Fruit fly (Drosophila melanogaster): ENCODE results near the gene CG9386.

Gene CG9386

dm6 chr3R:9590952-9591532 is 35.8 kb upstream of the CG9386 start, which contains the start of the genes bocks and CG8312 (continued):
- no peak for TF ChIP-seq abd-A (tag; optimal IDR thresholded peaks at IDR 0.05)
- peak; percentile 82 for TF ChIP-seq CG15601 (tag; optimal IDR thresholded peaks at IDR 0.05)
- no peak for TF ChIP-seq CG43689 (GFP tag; IDR thresholded peaks at IDR 0.05)
- peak; percentile 16 for TF ChIP-seq BtbVII (GFP tag; optimal IDR thresholded peaks at IDR 0.05)
- TF ChIP-seq CG18262 (tag; optimal IDR thresholded peaks at IDR 0.05), result peak; percentile 19
- TF ChIP-seq CG12391 (tag; optimal IDR thresholded peaks at IDR 0.05), result peak; percentile 57
- peak; percentile 76 for TF ChIP-seq Max (GFP tag; optimal IDR thresholded peaks at IDR 0.05)
- no peak for TF ChIP-seq CG2199 (GFP tag; IDR thresholded peaks at IDR 0.05)
- peak; percentile 59 for TF ChIP-seq Dad (GFP tag; optimal IDR thresholded peaks at IDR 0.05)

dm6 chr3R:9586663-9587248 is 31.5 kb upstream of the CG9386 start, which contains the start of gene P58IPK:
P58IPK (plus strand) TSS chr3R:9586942.
- TF ChIP-seq NfI (GFP tag; optimal IDR thresholded peaks at IDR 0.05) (peak; percentile 65), ham (GFP tag; IDR thresholded peaks at IDR 0.05) (no peak), CG10959 (GFP tag; IDR thresholded peaks at IDR 0.05) (no peak), row (GFP tag; IDR thresholded peaks at IDR 0.05) (peak; percentile 93), CG6683 (GFP tag; optimal IDR thresholded peaks at IDR 0.05) (no peak), Hr3 (GFP tag; optimal IDR thresholded peaks at IDR 0.05) (peak; percentile 46), Stat92E (GFP tag; optimal IDR thresholded peaks at IDR 0.05) (no peak), Eip74EF (GFP tag; optimal IDR thresholded peaks at IDR 0.05) (peak in 1 of 2 experiments; percentile 11), btn (GFP tag; optimal IDR thresholded peaks at IDR 0.05) (no peak), unc-4 (GFP tag; IDR thresholded peaks at IDR 0.05; ENCODE audit: partially characterized antibody) (peak; percentile 91), h (optimal IDR thresholded peaks at IDR 0.05) (no peak), zfh2 (GFP tag; optimal IDR thresholded peaks at IDR 0.05) (peak; percentile 80), cas (GFP tag; IDR thresholded peaks at IDR 0.05) (peak; percentile 38; the same call in 1 of the 2 replicates), Jarid2 (GFP tag; optimal IDR thresholded peaks at IDR 0.05) (peak; percentile 40), crc (GFP tag; optimal IDR thresholded peaks at IDR 0.05) (peak; percentile 54), Sox102F (GFP tag; optimal IDR thresholded peaks at IDR 0.05) (no peak), CG2116 (GFP tag; optimal IDR thresholded peaks at IDR 0.05) (peak; percentile 90), lab (GFP tag; optimal IDR thresholded peaks at IDR 0.05) (peak; percentile 40), CG10462 (GFP tag; optimal IDR thresholded peaks at IDR 0.05) (peak; percentile 34), grau (tag; optimal IDR thresholded peaks at IDR 0.05) (peak; percentile 64), CG12659 (GFP tag; optimal IDR thresholded peaks at IDR 0.05) (peak; percentile 83), br (optimal IDR thresholded peaks at IDR 0.05) (no peak), CG12104 (GFP tag; optimal IDR thresholded peaks at IDR 0.05) (no peak), PHDP (tag; optimal IDR thresholded peaks at IDR 0.05) (peak; percentile 36), CG18619 (GFP tag; optimal IDR thresholded peaks at IDR 0.05) (peak; percentile 31), CG42726 (GFP tag; IDR thresholded peaks at IDR 0.05; ENCODE audit: partially characterized antibody) (peak; percentile 96), wor (GFP tag; IDR thresholded peaks at IDR 0.05) (no peak), ftz-f1 (GFP tag; optimal IDR thresholded peaks at IDR 0.05) (peak; percentile 59), CG18599 (GFP tag; optimal IDR thresholded peaks at IDR 0.05) (peak; percentile 54), ken (GFP tag; IDR thresholded peaks at IDR 0.05) (peak; percentile 78), CG17385 (GFP tag; optimal IDR thresholded peaks at IDR 0.05) (peak; percentile 4), en (GFP tag; optimal IDR thresholded peaks at IDR 0.05) (peak; percentile 14), sob (GFP tag; IDR thresholded peaks at IDR 0.05) (peak; percentile 63), CG8765 (GFP tag; IDR thresholded peaks at IDR 0.05) (no peak), CG1602 (GFP tag; optimal IDR thresholded peaks at IDR 0.05) (peak; percentile 44), CG2129 (GFP tag; IDR thresholded peaks at IDR 0.05; ENCODE audit: partially characterized antibody) (peak; percentile 83), CG11093 (GFP tag; IDR thresholded peaks at IDR 0.05) (no peak), CG7987 (GFP tag; optimal IDR thresholded peaks at IDR 0.05) (peak; percentile 67), Poxn (GFP tag; IDR thresholded peaks at IDR 0.05) (no peak)

Data from whole organism, embryonic.